Fruit fly (Drosophila melanogaster): ENCODE results near the gene cact.

cact gene

DNA sequence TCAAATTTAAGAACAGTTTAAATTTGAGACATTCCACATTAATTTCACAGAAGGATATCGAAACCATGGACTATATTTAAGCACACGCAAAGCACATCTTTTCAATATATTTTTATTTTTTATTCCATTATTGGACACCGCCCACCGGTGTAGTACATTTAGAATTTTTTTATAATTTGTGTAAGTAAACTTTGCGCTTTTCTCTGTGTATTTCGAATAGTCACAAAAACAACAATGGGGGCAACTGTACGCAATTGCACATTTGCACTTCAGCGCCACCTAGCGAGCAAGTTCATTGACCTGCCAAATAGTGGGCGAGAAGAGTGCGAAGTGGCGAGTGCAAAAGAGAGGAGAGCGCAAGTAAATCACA, 50.2 kb downstream of the cact start (continued):
- TF ChIP-seq Jarid2 (GFP tag; optimal IDR thresholded peaks at IDR 0.05): no peak
- TF ChIP-seq Hsf (GFP tag; optimal IDR thresholded peaks at IDR 0.05): peak; percentile 10
- peak; percentile 36 for TF ChIP-seq D19B (GFP tag; optimal IDR thresholded peaks at IDR 0.05)
- no peak for TF ChIP-seq salm (tag; optimal IDR thresholded peaks at IDR 0.05)
- no peak for TF ChIP-seq cg (GFP tag; optimal IDR thresholded peaks at IDR 0.05)
- no peak for TF ChIP-seq CG1832 (GFP tag; optimal IDR thresholded peaks at IDR 0.05)
- TF ChIP-seq eve (GFP tag; optimal IDR thresholded peaks at IDR 0.05): peak in 1 of 2 experiments; percentile 80
- TF ChIP-seq HLH54F (GFP tag; optimal IDR thresholded peaks at IDR 0.05): peak; percentile 30
- TF ChIP-seq CG8924 (tag; optimal IDR thresholded peaks at IDR 0.05): peak; percentile 51
- peak; percentile 48 for TF ChIP-seq CG12659 (GFP tag; optimal IDR thresholded peaks at IDR 0.05)
- TF ChIP-seq CG32772 (GFP tag; IDR thresholded peaks at IDR 0.05): peak; percentile 42; the same call in 1 of the 2 replicates
- TF ChIP-seq stwl (tag; optimal IDR thresholded peaks at IDR 0.05): no peak
- no peak for TF ChIP-seq CG7928 (GFP tag; optimal IDR thresholded peaks at IDR 0.05)
- TF ChIP-seq Sry-β (GFP tag; optimal IDR thresholded peaks at IDR 0.05): no peak
- TF ChIP-seq odd (GFP tag; optimal IDR thresholded peaks at IDR 0.05): peak; percentile 49
- no peak for TF ChIP-seq pan (optimal IDR thresholded peaks at IDR 0.05)
- TF ChIP-seq pan (GFP tag; optimal IDR thresholded peaks at IDR 0.05 in 1 of 2, IDR thresholded peaks at IDR 0.05 in 1 of 2): peak in 1 of 2 experiments; percentile 58
- peak; percentile 20 for TF ChIP-seq nau (GFP tag; optimal IDR thresholded peaks at IDR 0.05)
- peak; percentile 75 for TF ChIP-seq Hmr (GFP tag; optimal IDR thresholded peaks at IDR 0.05)
- peak; percentile 20 for TF ChIP-seq ems (GFP tag; optimal IDR thresholded peaks at IDR 0.05)
- TF ChIP-seq CG3838 (GFP tag; optimal IDR thresholded peaks at IDR 0.05): peak; percentile 17
- TF ChIP-seq CG7372 (GFP tag; IDR thresholded peaks at IDR 0.05): 0 out of 2 replicates have a peak, but pooled peaks have one; percentile 6
- no peak for TF ChIP-seq dmrt11E (tag; optimal IDR thresholded peaks at IDR 0.05)
- peak; percentile 52 for TF ChIP-seq Fer3 (tag; optimal IDR thresholded peaks at IDR 0.05)
- TF ChIP-seq Drgx (GFP tag; IDR thresholded peaks at IDR 0.05): peak; percentile 89
- TF ChIP-seq ssp (GFP tag; IDR thresholded peaks at IDR 0.05): peak; percentile 18; the same call in 1 of the 2 replicates
- TF ChIP-seq CG15601 (tag; optimal IDR thresholded peaks at IDR 0.05): peak; percentile 8
- peak; percentile 21 for TF ChIP-seq CG12219 (GFP tag; optimal IDR thresholded peaks at IDR 0.05)
- TF ChIP-seq CG4282 (GFP tag; optimal IDR thresholded peaks at IDR 0.05): no peak
- peak; percentile 70 for TF ChIP-seq PHDP (tag; optimal IDR thresholded peaks at IDR 0.05)
- peak; percentile 38; the same call in 1 of the 2 replicates for TF ChIP-seq Xrp1 (GFP tag; IDR thresholded peaks at IDR 0.05)
- TF ChIP-seq CG10959 (GFP tag; IDR thresholded peaks at IDR 0.05): no peak
- TF ChIP-seq ranshi (GFP tag; IDR thresholded peaks at IDR 0.05): 0 out of 2 replicates have a peak, but pooled peaks have one; percentile 18
- no peak for TF ChIP-seq CG4404 (GFP tag; IDR thresholded peaks at IDR 0.05)
- peak; percentile 42 for TF ChIP-seq D19A (tag; optimal IDR thresholded peaks at IDR 0.05)
- peak; percentile 36 for TF ChIP-seq CG9817 (tag; optimal IDR thresholded peaks at IDR 0.05)
- peak; percentile 42 for TF ChIP-seq NfI (GFP tag; optimal IDR thresholded peaks at IDR 0.05)
- no peak for TF ChIP-seq ftz-f1 (GFP tag; optimal IDR thresholded peaks at IDR 0.05)
- peak; percentile 63 for TF ChIP-seq HHEX (GFP tag; optimal IDR thresholded peaks at IDR 0.05)
- TF ChIP-seq Pdp1 (GFP tag; optimal IDR thresholded peaks at IDR 0.05): peak in 1 of 2 experiments; percentile 24
- peak; percentile 29; the same call in 1 of the 3 replicates for TF ChIP-seq CG7357 (GFP tag; IDR thresholded peaks at IDR 0.05)
- TF ChIP-seq CG17912 (GFP tag; optimal IDR thresholded peaks at IDR 0.05): no peak
- peak; percentile 3 to 22 for TF ChIP-seq dpn (GFP tag; optimal IDR thresholded peaks at IDR 0.05)
- no peak for TF ChIP-seq Nf-YC (tag; optimal IDR thresholded peaks at IDR 0.05)
- TF ChIP-seq zfh2 (GFP tag; optimal IDR thresholded peaks at IDR 0.05): peak; percentile 30
- TF ChIP-seq CG6813 (GFP tag; optimal IDR thresholded peaks at IDR 0.05): peak; percentile 60
- peak; percentile 55 for TF ChIP-seq CG13775 (GFP tag; optimal IDR thresholded peaks at IDR 0.05)
- TF ChIP-seq CG6689 (GFP tag; IDR thresholded peaks at IDR 0.05): 0 out of 2 replicates have a peak, but pooled peaks have one; percentile 32
- peak; percentile 28 for TF ChIP-seq CG13424 (tag; optimal IDR thresholded peaks at IDR 0.05)
- peak; percentile 48 for TF ChIP-seq CG17359 (tag; optimal IDR thresholded peaks at IDR 0.05)

Measured in whole organism, embryonic.